Worm (Caenorhabditis elegans) whole organism, young adult: ENCODE results near the gene scl-8.

Source experiments
- B0019.2 ChIP-seq: fragments of 200-800 bp; sonication (Bioruptor generic); conservative IDR thresholded peaks from 2 replicates; pipeline ENCODE4 v1.3.6; 2022; ENCODE audit warnings: missing genetic modification reagents, missing genetic modification characterization, missing compliant biosample characterization
- B0035.1 ChIP-seq: sonication (generic microtip); optimal IDR thresholded peaks from 2 replicates; lab custom pipeline; 2016; ENCODE audit warnings: missing genetic modification characterization, mild to moderate bottlenecking, missing compliant biosample characterization, missing genotype, missing genetic modification reagents
- B0336.3 ChIP-seq: fragments of 200-800 bp; sonication (Bioruptor generic); IDR thresholded peaks from 2 replicates; pipeline ENCODE4 v1.3.6; 2022; ENCODE audit warnings: missing genetic modification characterization, missing compliant biosample characterization
- C06A6.2 ChIP-seq: fragments of 200-800 bp; sonication (Bioruptor generic); conservative IDR thresholded peaks from 2 replicates; pipeline ENCODE4 v1.3.6; 2022; ENCODE audit warnings: missing genetic modification characterization, missing compliant biosample characterization
- F10E7.11 ChIP-seq: sonication (generic microtip); optimal IDR thresholded peaks from 2 replicates; lab custom pipeline; 2017; ENCODE audit warnings: mild to moderate bottlenecking, missing genetic modification characterization, moderate library complexity, missing compliant biosample characterization
- F39B2.1 ChIP-seq: fragments of 200-800 bp; sonication (Bioruptor generic); IDR thresholded peaks from 2 replicates; pipeline ENCODE4 v1.3.6; 2022; ENCODE audit warnings: missing genetic modification reagents, missing genetic modification characterization, missing compliant biosample characterization
- F49E8.2 ChIP-seq: sonication (generic microtip); optimal IDR thresholded peaks from 3 replicates; lab custom pipeline; 2017; ENCODE audit warnings: missing genetic modification characterization, mild to moderate bottlenecking, missing compliant biosample characterization, antibody characterized with exemption, moderate library complexity; ENCODE audit not compliant: insufficient read depth
- K12H6.12 ChIP-seq: fragments of 200-800 bp; sonication (Bioruptor generic); optimal IDR thresholded peaks from 2 replicates; lab custom pipeline; 2018; ENCODE audit warnings: mild to moderate bottlenecking, missing genetic modification characterization, missing compliant biosample characterization
- T07F8.4 ChIP-seq: sonication (generic microtip); optimal IDR thresholded peaks from 2 replicates; lab custom pipeline; 2016; ENCODE audit warnings: mild to moderate bottlenecking, missing genetic modification characterization, moderate library complexity, missing compliant biosample characterization
- T26A5.8 ChIP-seq: sonication (generic microtip); optimal IDR thresholded peaks from 2 replicates; lab custom pipeline; 2016; ENCODE audit warnings: missing genetic modification characterization, missing compliant biosample characterization
- Y79H2A.3 ChIP-seq: fragments of 200-800 bp; sonication (Bioruptor generic); conservative IDR thresholded peaks from 2 replicates; pipeline ENCODE4 v1.3.6; 2022; ENCODE audit warnings: missing genetic modification reagents, missing genetic modification characterization, missing compliant biosample characterization
- Y95B8A.8 ChIP-seq: fragments of 200-800 bp; sonication (Bioruptor generic); IDR thresholded peaks from 2 replicates; pipeline ENCODE4 v1.3.6; 2022; ENCODE audit warnings: missing genetic modification reagents, missing genetic modification characterization, missing compliant biosample characterization
- ZK185.1 ChIP-seq: sonication (generic microtip); optimal IDR thresholded peaks from 2 replicates; lab custom pipeline; 2016; ENCODE audit warnings: mild to moderate bottlenecking, missing genetic modification characterization, missing compliant biosample characterization; ENCODE audit not compliant: poor library complexity, severe bottlenecking
- attf-3 ChIP-seq: fragments of 200-800 bp; sonication (Bioruptor generic); conservative IDR thresholded peaks from 2 replicates; pipeline ENCODE4 v1.3.6; 2022; ENCODE audit warnings: missing genetic modification reagents, missing genetic modification characterization, missing compliant biosample characterization
- bed-1 ChIP-seq: fragments of 200-800 bp; sonication (Bioruptor generic); IDR thresholded peaks from 2 replicates; pipeline ENCODE4 v1.3.6; 2022; ENCODE audit warnings: missing genetic modification reagents, missing genetic modification characterization, missing compliant biosample characterization
- ccch-3 ChIP-seq: fragments of 200-800 bp; sonication (Bioruptor generic); optimal IDR thresholded peaks from 2 replicates; lab custom pipeline; 2018; ENCODE audit warnings: mild to moderate bottlenecking, missing genetic modification characterization, missing compliant biosample characterization
- cebp-1 ChIP-seq, 2 experiments: fragments of 200-800 bp in 1 of 2; sonication (Bioruptor generic) in 1 of 2; sonication (generic microtip) in 1 of 2; IDR thresholded peaks in 1 of 2; optimal IDR thresholded peaks in 1 of 2; 2 replicates each; pipeline versions ENCODE4 v1.3.6 to Lab custom; 2017 to 2022; ENCODE audit warnings: missing compliant biosample characterization in 2 of 2, missing genetic modification characterization in 2 of 2, mild to moderate bottlenecking in 1 of 2, missing genetic modification reagents in 1 of 2, moderate library complexity in 1 of 2
- ceh-91 ChIP-seq: fragments of 200-800 bp; sonication (Bioruptor generic); IDR thresholded peaks from 2 replicates; pipeline ENCODE4 v1.3.6; 2022; ENCODE audit warnings: missing genetic modification reagents, missing genetic modification characterization, missing compliant biosample characterization
- chd-7 ChIP-seq: sonication (generic microtip); optimal IDR thresholded peaks from 2 replicates; lab custom pipeline; 2016; ENCODE audit warnings: mild to moderate bottlenecking, missing genetic modification characterization, moderate library complexity, missing compliant biosample characterization
- dpff-1 ChIP-seq: sonication (generic microtip); optimal IDR thresholded peaks from 2 replicates; lab custom pipeline; 2017; ENCODE audit warnings: mild to moderate bottlenecking, missing genetic modification characterization, missing compliant biosample characterization
- gei-17 ChIP-seq: fragments of 200-800 bp; sonication (Bioruptor generic); optimal IDR thresholded peaks from 2 replicates; lab custom pipeline; 2018; ENCODE audit warnings: mild to moderate bottlenecking, missing genetic modification characterization, missing compliant biosample characterization
- hlh-26 ChIP-seq: fragments of 200-800 bp; sonication (Bioruptor generic); conservative IDR thresholded peaks from 2 replicates; pipeline ENCODE4 v1.3.6; 2022; ENCODE audit warnings: missing genetic modification reagents, missing genetic modification characterization, missing compliant biosample characterization
- hrde-1 ChIP-seq: sonication (generic microtip); optimal IDR thresholded peaks from 2 replicates; lab custom pipeline; 2016; ENCODE audit warnings: missing genetic modification characterization, mild to moderate bottlenecking, missing compliant biosample characterization, moderate library complexity, missing genotype, missing genetic modification reagents, borderline replicate concordance
- let-607 ChIP-seq, 2 experiments: fragments of 200-800 bp in 1 of 2; sonication (Bioruptor generic) in 1 of 2; sonication (generic microtip) in 1 of 2; optimal IDR thresholded peaks; 2 replicates each; lab custom pipeline; 2016 to 2018; ENCODE audit warnings: mild to moderate bottlenecking in 2 of 2, missing compliant biosample characterization in 2 of 2, missing genetic modification characterization in 2 of 2, moderate library complexity in 2 of 2, missing genotype in 1 of 2
- lin-26 ChIP-seq: fragments of 200-800 bp; sonication (Bioruptor generic); IDR thresholded peaks from 2 replicates; pipeline ENCODE4 v1.3.6; 2022; ENCODE audit warnings: missing genetic modification reagents, missing genetic modification characterization, missing compliant biosample characterization
- lin-54 ChIP-seq: fragments of 200-800 bp; sonication (Bioruptor generic); optimal IDR thresholded peaks from 2 replicates; lab custom pipeline; 2018; ENCODE audit warnings: mild to moderate bottlenecking, missing genetic modification characterization, missing compliant biosample characterization
- lsl-1 ChIP-seq: fragments of 200-800 bp; sonication (Bioruptor generic); optimal IDR thresholded peaks from 2 replicates; lab custom pipeline; 2018; ENCODE audit warnings: mild to moderate bottlenecking, missing genetic modification characterization, moderate library complexity, missing compliant biosample characterization
- lsy-27 ChIP-seq: sonication (generic microtip); optimal IDR thresholded peaks from 2 replicates; lab custom pipeline; 2017; ENCODE audit warnings: missing genetic modification characterization, mild to moderate bottlenecking, missing compliant biosample characterization, antibody characterized with exemption, missing genotype, borderline replicate concordance; ENCODE audit not compliant: insufficient read depth
- madf-6 ChIP-seq: fragments of 200-800 bp; sonication (Bioruptor generic); IDR thresholded peaks from 2 replicates; pipeline ENCODE4 v1.3.6; 2022; ENCODE audit warnings: missing genetic modification reagents, missing genetic modification characterization, missing compliant biosample characterization
- mcd-1 ChIP-seq: fragments of 200-800 bp; sonication (Bioruptor generic); IDR thresholded peaks from 2 replicates; pipeline ENCODE4 v1.3.6; 2022; ENCODE audit warnings: missing genetic modification reagents, missing genetic modification characterization, missing compliant biosample characterization
- mel-28 ChIP-seq: sonication (generic microtip); optimal IDR thresholded peaks from 2 replicates; lab custom pipeline; 2016; ENCODE audit warnings: borderline replicate concordance, mild to moderate bottlenecking, missing genetic modification characterization, missing compliant biosample characterization
- mxl-1 ChIP-seq: sonication (generic microtip); optimal IDR thresholded peaks from 2 replicates; lab custom pipeline; 2016; ENCODE audit warnings: missing genetic modification characterization, missing compliant biosample characterization
- nfya-2 ChIP-seq: fragments of 200-800 bp; sonication (Bioruptor generic); IDR thresholded peaks from 2 replicates; pipeline ENCODE4 v1.3.6; 2022; ENCODE audit warnings: missing genetic modification reagents, missing genetic modification characterization, missing compliant biosample characterization
- nfyb-1 ChIP-seq: fragments of 200-800 bp; sonication (Bioruptor generic); IDR thresholded peaks from 2 replicates; pipeline ENCODE4 v1.3.6; 2022; ENCODE audit warnings: missing genetic modification reagents, missing genetic modification characterization, missing compliant biosample characterization
- nhr-27 ChIP-seq: fragments of 200-800 bp; sonication (Bioruptor generic); optimal IDR thresholded peaks from 2 replicates; lab custom pipeline; 2018; ENCODE audit warnings: mild to moderate bottlenecking, missing genetic modification characterization, moderate library complexity, missing compliant biosample characterization
- nhr-80 ChIP-seq: sonication (generic microtip); optimal IDR thresholded peaks from 2 replicates; lab custom pipeline; 2016; ENCODE audit warnings: missing genetic modification characterization, missing compliant biosample characterization
- nhr-90 ChIP-seq: sonication (generic microtip); optimal IDR thresholded peaks from 2 replicates; lab custom pipeline; 2016; ENCODE audit warnings: missing genotype, mild to moderate bottlenecking, missing genetic modification characterization, missing compliant biosample characterization
- rec-8 ChIP-seq, 2 experiments: sonication (generic microtip); optimal IDR thresholded peaks; 2 replicates each; lab custom pipeline; 2016; ENCODE audit warnings: mild to moderate bottlenecking in 2 of 2, missing genetic modification characterization in 2 of 2, missing genetic modification reagents in 2 of 2, missing genotype in 2 of 2, missing biosample characterization in 1 of 2, missing compliant biosample characterization in 1 of 2, moderate library complexity in 1 of 2
- repo-1 ChIP-seq: sonication (generic microtip); optimal IDR thresholded peaks from 2 replicates; lab custom pipeline; 2017; ENCODE audit warnings: mild to moderate bottlenecking, missing genetic modification characterization, missing compliant biosample characterization
- sdz-38 ChIP-seq: sonication (generic microtip); optimal IDR thresholded peaks from 2 replicates; lab custom pipeline; 2016; ENCODE audit warnings: missing genotype, missing genetic modification characterization, missing compliant biosample characterization
- snpc-1.1 ChIP-seq: sonication (generic microtip); optimal IDR thresholded peaks from 2 replicates; lab custom pipeline; 2017; ENCODE audit warnings: missing genetic modification characterization, mild to moderate bottlenecking, missing compliant biosample characterization, antibody characterized with exemption, moderate library complexity, missing genotype, missing genetic modification reagents; ENCODE audit not compliant: insufficient read depth
- snpc-4 ChIP-seq, 5 experiments: fragments of 150-350 bp in 1 of 5; sonication (generic microtip) in 4 of 5; optimal IDR thresholded peaks; 2 replicates each; lab custom pipeline; 2014 to 2018; ENCODE audit warnings: missing genetic modification characterization in 5 of 5, missing biosample characterization in 3 of 5, antibody characterized with exemption in 2 of 5, mild to moderate bottlenecking in 2 of 5, missing compliant biosample characterization in 2 of 5, missing genotype in 2 of 5, moderate library complexity in 2 of 5, missing genetic modification reagents in 1 of 5
- zim-3 ChIP-seq: sonication (generic microtip); optimal IDR thresholded peaks from 2 replicates; lab custom pipeline; 2017; ENCODE audit warnings: mild to moderate bottlenecking, missing genetic modification characterization, moderate library complexity, missing compliant biosample characterization
- ztf-3 ChIP-seq: fragments of 200-800 bp; sonication (Bioruptor generic); optimal IDR thresholded peaks from 2 replicates; lab custom pipeline; 2018; ENCODE audit warnings: mild to moderate bottlenecking, missing genetic modification characterization, missing compliant biosample characterization

scl-8 gene

ce11 chrIV:13096778-13097177 is 25.2 kb downstream of the scl-8 start (continued):
- TF ChIP-seq K12H6.12 (tag; lab: Kevin White, UChicago) = no peak
- no peak for TF ChIP-seq B0019.2 (GFP tag; lab: Robert Waterston, UW)
- peak; percentile 4 for TF ChIP-seq nhr-90
- peak; percentile 39 for TF ChIP-seq mxl-1 (tag; lab: Kevin White, UChicago)
- no peak for TF ChIP-seq zim-3
- TF ChIP-seq hlh-26 (GFP tag; lab: Robert Waterston, UW) = no peak
- peak; percentile 68; the same call in 1 of the 2 replicates for TF ChIP-seq lin-26 (GFP tag; lab: Robert Waterston, UW)
- peak; percentile 19 for TF ChIP-seq chd-7 (tag; lab: Kevin White, UChicago)
- TF ChIP-seq mcd-1 = no peak
- peak; percentile 86 for TF ChIP-seq F49E8.2 (tag; lab: Kevin White, UChicago)
- no peak for TF ChIP-seq ztf-3
- no peak for TF ChIP-seq nhr-80 (tag; lab: Kevin White, UChicago)
- TF ChIP-seq attf-3 = peak; percentile 35; the same call in 1 of the 2 replicates
- TF ChIP-seq bed-1 (GFP tag; lab: Robert Waterston, UW) = no peak
- TF ChIP-seq lsl-1 (GFP tag; lab: Kevin White, UChicago) = peak; percentile 27
- peak; percentile 1 for TF ChIP-seq T26A5.8 (tag; lab: Kevin White, UChicago)
- TF ChIP-seq T07F8.4 (tag; lab: Kevin White, UChicago) = no peak
- TF ChIP-seq rec-8 (tag; optimal IDR thresholded peaks at IDR 0.05; lab: Kevin White, UChicago) = peak in 1 of 2 experiments; percentile 4
- TF ChIP-seq B0035.1 (tag; lab: Kevin White, UChicago) = peak; percentile 2
- no peak for TF ChIP-seq mel-28 (tag; lab: Kevin White, UChicago)
- TF ChIP-seq nfyb-1 (GFP tag; lab: Robert Waterston, UW) = 0 out of 2 replicates have a peak, but pooled peaks have one; percentile 7
- TF ChIP-seq hrde-1 (tag; lab: Kevin White, UChicago) = peak; percentile 88
- TF ChIP-seq lsy-27 = no peak
- 0 out of 2 replicates have a peak, but pooled peaks have one; percentile 17 for TF ChIP-seq F39B2.1 (GFP tag; lab: Robert Waterston, UW)
- TF ChIP-seq ZK185.1 (tag; lab: Kevin White, UChicago) = peak; percentile 60
- 0 out of 2 replicates have a peak, but pooled peaks have one; percentile 13 for TF ChIP-seq Y95B8A.8 (GFP tag; lab: Robert Waterston, UW)
- peak; percentile 78; the same call in 1 of the 2 replicates for TF ChIP-seq Y79H2A.3 (GFP tag; lab: Robert Waterston, UW)
- peak; percentile 58 for TF ChIP-seq madf-6 (GFP tag; lab: Robert Waterston, UW)
- no peak for TF ChIP-seq dpff-1

ce11 chrIV:13098652-13099051 is 27.1 kb downstream of the scl-8 start, which contains the start of the genes dli-1, tin-9.2 and exos-4.1:
TSS of gene dli-1 (minus strand) at chrIV:13098792.
TSS of gene tin-9.2 (plus strand) at chrIV:13098995.
TSS of gene exos-4.1 (plus strand) at chrIV:13098999.
- peak; percentile 70 for TF ChIP-seq madf-6 (GFP tag; lab: Robert Waterston, UW)
- no peak for TF ChIP-seq C06A6.2 (GFP tag; lab: Robert Waterston, UW)
- TF ChIP-seq ZK185.1 (tag; lab: Kevin White, UChicago) = no peak
- no peak for TF ChIP-seq B0336.3 (GFP tag; lab: Robert Waterston, UW)
- no peak for TF ChIP-seq nfya-2 (GFP tag; lab: Robert Waterston, UW)
- no peak for TF ChIP-seq cebp-1 (GFP tag; IDR thresholded peaks at IDR 0.05; lab: Robert Waterston, UW)
- TF ChIP-seq cebp-1 (tag; optimal IDR thresholded peaks at IDR 0.05; lab: Kevin White, UChicago) = peak; percentile 77
- TF ChIP-seq lin-54 (GFP tag; lab: Kevin White, UChicago) = peak; percentile 71
- no peak for TF ChIP-seq let-607 (tag; optimal IDR thresholded peaks at IDR 0.05; lab: Kevin White, UChicago)
- TF ChIP-seq snpc-4 (GFP tag; optimal IDR thresholded peaks at IDR 0.05; lab: Kevin White, UChicago) = peak; percentile 46
- TF ChIP-seq snpc-4 (tag; optimal IDR thresholded peaks at IDR 0.05; lab: Kevin White, UChicago) = peak in 3 of 4 experiments; percentile 4 to 73 (median 68)
- no peak for TF ChIP-seq snpc-1.1 (tag; lab: Kevin White, UChicago)
- TF ChIP-seq mcd-1 = peak; percentile 77
- TF ChIP-seq ccch-3 (GFP tag; lab: Kevin White, UChicago) = no peak
- no peak for TF ChIP-seq rec-8 (tag; optimal IDR thresholded peaks at IDR 0.05; lab: Kevin White, UChicago)
- no peak for TF ChIP-seq repo-1
- TF ChIP-seq sdz-38 (tag; lab: Kevin White, UChicago) = no peak
- TF ChIP-seq Y95B8A.8 (GFP tag; lab: Robert Waterston, UW) = no peak
- TF ChIP-seq nhr-27 (tag; lab: Kevin White, UChicago) = no peak
- no peak for TF ChIP-seq F10E7.11
- TF ChIP-seq hlh-26 (GFP tag; lab: Robert Waterston, UW) = no peak
- TF ChIP-seq gei-17 (GFP tag; lab: Kevin White, UChicago) = no peak
- peak; percentile 30; the same call in 1 of the 2 replicates for TF ChIP-seq ceh-91
